Worm (Caenorhabditis elegans) whole organism, L2 larva: ENCODE measurements around the gene srh-74.

Experiments used
- ama-1 ChIP-seq: fragments of 150-350 bp; optimal IDR thresholded peaks from 2 replicates; lab custom pipeline; 2018; ENCODE audit warnings: inconsistent platforms
- mbf-1 ChIP-seq: sonication (generic microtip); optimal IDR thresholded peaks from 2 replicates; lab custom pipeline; 2017; ENCODE audit warnings: missing biosample characterization, missing genetic modification characterization
- nhr-12 ChIP-seq: fragments of 150-350 bp; optimal IDR thresholded peaks from 2 replicates; lab custom pipeline; 2014; ENCODE audit warnings: missing biosample characterization, missing genetic modification characterization

The srh-74 gene

ce11 chrV:10998797-10999196, 49.8 kb downstream of the srh-74 start, which contains the start of gene F53B7.7:
TSS of gene F53B7.7 (plus strand) at chrV:10999097.
- TF ChIP-seq ama-1 (no peak), nhr-12 (tag; lab: Kevin White, UChicago) (no peak), mbf-1 (tag; lab: Kevin White, UChicago) (no peak)
- TF ChIP-seq, all 48 proteins: peak for 0
